Worm (Caenorhabditis elegans): Measurements from ENCODE around the gene spv-1.

DNA sequence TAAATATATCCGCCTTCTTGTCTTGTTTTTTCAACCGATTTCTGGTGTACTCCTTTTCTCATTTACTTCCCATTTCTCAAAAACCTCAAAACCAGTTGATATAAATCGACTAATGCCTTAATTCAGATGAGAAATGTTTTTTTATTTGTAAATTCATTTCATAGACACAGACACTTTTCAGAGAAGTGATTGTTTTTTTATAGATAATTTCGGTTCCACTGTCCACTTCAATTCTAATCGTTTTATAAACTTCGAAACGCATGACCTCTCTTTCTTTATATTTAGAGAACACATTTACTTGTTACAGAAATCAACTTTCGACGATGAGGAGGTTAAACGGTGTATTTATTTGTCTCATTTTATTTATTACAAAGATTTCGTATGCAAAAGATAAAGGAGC lies 12.3 kb upstream of the spv-1 start, which contains the start of gene ZK669.3:
- no peak for TF ChIP-seq ztf-29 (GFP tag; IDR thresholded peaks at IDR 0.05)
- no peak for TF ChIP-seq flt-1 (GFP tag; IDR thresholded peaks at IDR 0.05)
